Worm (Caenorhabditis elegans) whole organism, L4 larva: ENCODE results near the gene mek-1.

ENCODE experiments used
- F37D6.2 ChIP-seq: sonication (generic microtip); optimal IDR thresholded peaks from 2 replicates; lab custom pipeline; 2016; ENCODE audit warnings: mild to moderate bottlenecking, missing genetic modification characterization, missing compliant biosample characterization
- F49E8.2 ChIP-seq: sonication (generic microtip); optimal IDR thresholded peaks from 2 replicates; lab custom pipeline; 2016; ENCODE audit warnings: missing compliant biosample characterization, mild to moderate bottlenecking, missing genetic modification characterization, borderline replicate concordance
- Y75B8A.6 ChIP-seq: fragments of 200-800 bp; sonication (Bioruptor generic); IDR thresholded peaks from 2 replicates; pipeline ENCODE4 v1.3.6; 2022; ENCODE audit warnings: missing genetic modification reagents, missing genetic modification characterization, missing compliant biosample characterization
- aha-1 ChIP-seq: fragments of 150-350 bp; peaks from one replicate; lab custom pipeline; 2014; ENCODE audit warnings: missing biosample characterization, missing genetic modification characterization
- attf-4 ChIP-seq: sonication (generic microtip); optimal IDR thresholded peaks from 3 replicates; lab custom pipeline; 2017; ENCODE audit warnings: missing biosample characterization, missing genetic modification characterization
- ceh-20 ChIP-seq: fragments of 200-800 bp; sonication (Bioruptor generic); IDR thresholded peaks from 2 replicates; pipeline ENCODE4 v1.3.6; 2022; ENCODE audit warnings: missing genetic modification reagents, missing genetic modification characterization, missing compliant biosample characterization
- ceh-32 ChIP-seq: sonication (generic microtip); optimal IDR thresholded peaks from 2 replicates; lab custom pipeline; 2016; ENCODE audit warnings: mild to moderate bottlenecking, missing genetic modification characterization, missing compliant biosample characterization; ENCODE audit not compliant: poor library complexity
- ceh-44 ChIP-seq: fragments of 200-800 bp; sonication (Bioruptor generic); IDR thresholded peaks from 2 replicates; pipeline ENCODE4 v1.3.6; 2022; ENCODE audit warnings: missing genetic modification reagents, missing genetic modification characterization, missing compliant biosample characterization
- ceh-62 ChIP-seq: sonication (generic microtip); optimal IDR thresholded peaks from 2 replicates; lab custom pipeline; 2017; ENCODE audit warnings: missing biosample characterization, missing genetic modification characterization
- ceh-82 ChIP-seq: sonication (generic microtip); optimal IDR thresholded peaks from 2 replicates; lab custom pipeline; 2017; ENCODE audit warnings: missing biosample characterization, missing genetic modification characterization
- daf-16 ChIP-seq, 3 experiments: sonication (generic microtip); optimal IDR thresholded peaks; 2 replicates each; lab custom pipeline; 2016 to 2017; ENCODE audit warnings: missing genetic modification characterization in 3 of 3, missing genetic modification reagents in 3 of 3, mild to moderate bottlenecking in 2 of 3, missing compliant biosample characterization in 2 of 3, missing biosample characterization in 1 of 3, moderate library complexity in 1 of 3
- dmd-8 ChIP-seq: fragments of 200-800 bp; sonication (Bioruptor generic); IDR thresholded peaks from 2 replicates; pipeline ENCODE4 v1.3.6; 2022; ENCODE audit warnings: missing genetic modification characterization, missing compliant biosample characterization
- dpl-1 ChIP-seq: fragments of 150-350 bp; optimal IDR thresholded peaks from 2 replicates; lab custom pipeline; 2014; ENCODE audit warnings: missing biosample characterization, missing genetic modification reagents, missing genetic modification characterization
- egl-27 ChIP-seq: sonication (generic microtip); optimal IDR thresholded peaks from 3 replicates; lab custom pipeline; 2017; ENCODE audit warnings: missing biosample characterization, missing genetic modification reagents, missing genetic modification characterization
- hlh-11 ChIP-seq: fragments of 200-800 bp; sonication (Bioruptor generic); optimal IDR thresholded peaks from 2 replicates; lab custom pipeline; 2018; ENCODE audit warnings: mild to moderate bottlenecking, missing genetic modification characterization, missing compliant biosample characterization
- hlh-30 ChIP-seq: sonication (generic microtip); optimal IDR thresholded peaks from 2 replicates; lab custom pipeline; 2017; ENCODE audit warnings: antibody characterized with exemption, mild to moderate bottlenecking, missing genetic modification characterization, missing compliant biosample characterization; ENCODE audit not compliant: insufficient read depth
- hmg-1.1 ChIP-seq: fragments of 200-800 bp; sonication (Bioruptor generic); IDR thresholded peaks from 2 replicates; pipeline ENCODE4 v1.3.6; 2022; ENCODE audit warnings: missing genetic modification reagents, missing genetic modification characterization, missing compliant biosample characterization
- jun-1 ChIP-seq: fragments of 150-350 bp; optimal IDR thresholded peaks from 2 replicates; lab custom pipeline; 2014; ENCODE audit warnings: missing biosample characterization, missing genetic modification reagents, missing genetic modification characterization
- lin-13 ChIP-seq: fragments of 150-350 bp; optimal IDR thresholded peaks from 2 replicates; lab custom pipeline; 2014; ENCODE audit warnings: missing biosample characterization, missing genetic modification reagents, missing genetic modification characterization
- lin-15B ChIP-seq: fragments of 150-350 bp; sonication (generic microtip); optimal IDR thresholded peaks from 3 replicates; lab custom pipeline; 2014; ENCODE audit warnings: missing biosample characterization, missing genetic modification characterization
- lin-29 ChIP-seq: fragments of 200-800 bp; sonication (Bioruptor generic); IDR thresholded peaks from 2 replicates; pipeline ENCODE4 v1.3.6; 2022; ENCODE audit warnings: missing genetic modification reagents, missing genetic modification characterization, missing compliant biosample characterization
- lin-38 ChIP-seq: fragments of 200-800 bp; sonication (Bioruptor generic); IDR thresholded peaks from 2 replicates; pipeline ENCODE4 v1.3.6; 2022; ENCODE audit warnings: missing genetic modification reagents, missing genetic modification characterization, missing compliant biosample characterization
- madf-5 ChIP-seq, 2 experiments: fragments of 200-800 bp; sonication (Bioruptor generic); IDR thresholded peaks; 2 replicates each; pipeline ENCODE4 v1.3.6; 2022; ENCODE audit warnings: missing compliant biosample characterization in 2 of 2, missing genetic modification characterization in 2 of 2
- mdt-29 ChIP-seq: fragments of 200-800 bp; sonication (Bioruptor generic); IDR thresholded peaks from 2 replicates; pipeline ENCODE4 v1.3.6; 2022; ENCODE audit warnings: missing genetic modification reagents, missing genetic modification characterization, missing compliant biosample characterization
- mes-2 ChIP-seq: sonication (generic microtip); optimal IDR thresholded peaks from 2 replicates; lab custom pipeline; 2016; ENCODE audit warnings: missing genotype, mild to moderate bottlenecking, missing genetic modification characterization, missing compliant biosample characterization; ENCODE audit not compliant: poor library complexity, severe bottlenecking
- nhr-10 ChIP-seq: fragments of 150-350 bp; optimal IDR thresholded peaks from 2 replicates; lab custom pipeline; 2014; ENCODE audit warnings: missing biosample characterization, missing genetic modification characterization
- nhr-102 ChIP-seq: sonication (generic microtip); optimal IDR thresholded peaks from 2 replicates; lab custom pipeline; 2016; ENCODE audit warnings: mild to moderate bottlenecking, missing genetic modification characterization, moderate library complexity, missing compliant biosample characterization
- nhr-11 ChIP-seq: fragments of 150-350 bp; optimal IDR thresholded peaks from 2 replicates; lab custom pipeline; 2014; ENCODE audit warnings: missing biosample characterization, missing genetic modification characterization
- nhr-111 ChIP-seq: fragments of 200-800 bp; sonication (Bioruptor generic); optimal IDR thresholded peaks from 2 replicates; lab custom pipeline; 2018; ENCODE audit warnings: mild to moderate bottlenecking, missing genetic modification characterization, missing compliant biosample characterization
- nhr-28 ChIP-seq: fragments of 150-350 bp; optimal IDR thresholded peaks from 2 replicates; lab custom pipeline; 2014; ENCODE audit warnings: missing biosample characterization, missing genetic modification characterization
- nhr-48 ChIP-seq: sonication (generic microtip); optimal IDR thresholded peaks from 2 replicates; lab custom pipeline; 2016; ENCODE audit warnings: mild to moderate bottlenecking, missing genetic modification characterization, missing compliant biosample characterization
- nhr-76 ChIP-seq: fragments of 150-350 bp; optimal IDR thresholded peaks from 2 replicates; lab custom pipeline; 2014; ENCODE audit warnings: missing biosample characterization, missing genetic modification characterization
- pqm-1 ChIP-seq: sonication (generic microtip); optimal IDR thresholded peaks from 2 replicates; lab custom pipeline; 2017; ENCODE audit warnings: missing biosample characterization, missing genetic modification characterization
- saeg-2 ChIP-seq: fragments of 200-800 bp; sonication (Bioruptor generic); IDR thresholded peaks from 2 replicates; pipeline ENCODE4 v1.3.6; 2022; ENCODE audit warnings: missing genetic modification reagents, missing genetic modification characterization, missing compliant biosample characterization
- unc-62 ChIP-seq, 3 experiments: fragments of 150-350 bp in 1 of 3; sonication (generic microtip); optimal IDR thresholded peaks in 2 of 3; peaks in 1 of 3; 1 replicate in 1 of 3; 2 replicates in 2 of 3; lab custom pipeline; 2014 to 2017; ENCODE audit warnings: missing biosample characterization in 3 of 3, missing genetic modification characterization in 3 of 3, missing genetic modification reagents in 3 of 3, missing genotype in 1 of 3
- zfp-2 ChIP-seq: sonication (generic microtip); optimal IDR thresholded peaks from 2 replicates; lab custom pipeline; 2016; ENCODE audit warnings: mild to moderate bottlenecking, missing genetic modification characterization, missing compliant biosample characterization
- zip-11 ChIP-seq: fragments of 200-800 bp; sonication (Bioruptor generic); IDR thresholded peaks from 2 replicates; pipeline ENCODE4 v1.3.6; 2022; ENCODE audit warnings: missing genetic modification characterization, missing compliant biosample characterization

Gene mek-1

ce11 chrX:7512714-7513113, 33.7 kb downstream of the mek-1 start:
- TF ChIP-seq nhr-76 (no peak), unc-62 (GFP tag; optimal IDR thresholded peaks at IDR 0.05 in 1 of 2; lab: Kevin White, UChicago) (peak in 1 of 2 experiments; percentile 65), unc-62 (tag; optimal IDR thresholded peaks at IDR 0.05; lab: Kevin White, UChicago) (no peak)

ce11 chrX:7519569-7519968, 40.5 kb downstream of the mek-1 start, which contains the start of gene chts-1:
chts-1 (minus strand) TSS chrX:7519669.
- TF ChIP-seq F49E8.2 (tag; lab: Kevin White, UChicago), result no peak
- TF ChIP-seq unc-62 (GFP tag; optimal IDR thresholded peaks at IDR 0.05 in 1 of 2; lab: Kevin White, UChicago), result peak in 1 of 2 experiments; percentile 85
- no peak for TF ChIP-seq unc-62 (tag; optimal IDR thresholded peaks at IDR 0.05; lab: Kevin White, UChicago)
- TF ChIP-seq nhr-111, result no peak

ce11 chrX:7522595-7522994, 43.5 kb downstream of the mek-1 start:
- no peak for TF ChIP-seq pqm-1 (tag; lab: Kevin White, UChicago)
- peak; percentile 20 for TF ChIP-seq hlh-30 (tag; lab: Kevin White, UChicago)
- TF ChIP-seq nhr-11, result no peak
- peak; percentile 44 for TF ChIP-seq hlh-11
- TF ChIP-seq daf-16 (GFP tag; optimal IDR thresholded peaks at IDR 0.05; lab: Kevin White, UChicago), result peak in 1 of 2 experiments; percentile 74
- TF ChIP-seq daf-16 (tag; optimal IDR thresholded peaks at IDR 0.05; lab: Kevin White, UChicago), result no peak
- no peak for TF ChIP-seq dpl-1 (GFP tag; lab: Kevin White, UChicago)
- TF ChIP-seq, all 104 proteins: peak for 3

- peak in 1 of 2 experiments; percentile 89 for TF ChIP-seq daf-16 (GFP tag; optimal IDR thresholded peaks at IDR 0.05; lab: Kevin White, UChicago)
- TF ChIP-seq daf-16 (tag; optimal IDR thresholded peaks at IDR 0.05; lab: Kevin White, UChicago), result no peak
- peak; percentile 81 for TF ChIP-seq aha-1
- TF ChIP-seq ceh-44 (GFP tag; lab: Robert Waterston, UW), result no peak
- TF ChIP-seq nhr-11, result peak; percentile 52
- TF ChIP-seq Y75B8A.6 (GFP tag; lab: Robert Waterston, UW), result no peak
- TF ChIP-seq lin-13 (GFP tag; lab: Kevin White, UChicago), result no peak
- no peak for TF ChIP-seq ceh-82
- peak; percentile 69 for TF ChIP-seq hlh-11
- no peak for TF ChIP-seq nhr-10 (tag; lab: Kevin White, UChicago)
- TF ChIP-seq jun-1 (tag; lab: Kevin White, UChicago), result no peak
- no peak for TF ChIP-seq madf-5 (GFP tag; IDR thresholded peaks at IDR 0.05; lab: Robert Waterston, UW)
- TF ChIP-seq nhr-28 (tag; lab: Kevin White, UChicago), result no peak
- TF ChIP-seq ceh-20 (GFP tag; lab: Robert Waterston, UW), result 0 out of 2 replicates have a peak, but pooled peaks have one; percentile 11
- no peak for TF ChIP-seq dmd-8 (GFP tag; lab: Robert Waterston, UW)
- no peak for TF ChIP-seq zip-11
- TF ChIP-seq lin-38 (GFP tag; lab: Robert Waterston, UW), result no peak
Measured at ce11 chrX:7523799-7524198, 44.8 kb downstream of the mek-1 start.

ce11 chrX:7525271-7525670, 46.2 kb downstream of the mek-1 start, which contains the start of gene F46C8.3:
F46C8.3 (plus strand) TSS chrX:7525571.
- TF ChIP-seq ceh-32 (tag; lab: Kevin White, UChicago) (no peak), hmg-1.1 (no peak), nhr-28 (tag; lab: Kevin White, UChicago) (no peak), Y75B8A.6 (GFP tag; lab: Robert Waterston, UW) (no peak), ceh-20 (GFP tag; lab: Robert Waterston, UW) (no peak), pqm-1 (tag; lab: Kevin White, UChicago) (no peak), nhr-48 (tag; lab: Kevin White, UChicago) (no peak), lin-15B (tag; lab: Kevin White, UChicago) (no peak), zfp-2 (tag; lab: Kevin White, UChicago) (no peak), attf-4 (tag; lab: Kevin White, UChicago) (no peak), egl-27 (tag; lab: Kevin White, UChicago) (no peak), nhr-102 (tag; lab: Kevin White, UChicago) (no peak), ceh-62 (tag; lab: Kevin White, UChicago) (no peak), saeg-2 (no peak), nhr-76 (no peak), lin-29 (GFP tag; lab: Robert Waterston, UW) (no peak), mes-2 (tag; lab: Kevin White, UChicago) (no peak), F37D6.2 (no peak), mdt-29 (GFP tag; lab: Robert Waterston, UW) (no peak)
- TF ChIP-seq, all 104 proteins: peak for 0
